Worm (Caenorhabditis elegans): ENCODE data around the gene spig-5.
"Not testable (repeated sequence)": the region's sequence is repeated elsewhere in the genome, so short reads cannot be mapped to it uniquely, and the experiment has no call there.

spig-5 gene

DNA sequence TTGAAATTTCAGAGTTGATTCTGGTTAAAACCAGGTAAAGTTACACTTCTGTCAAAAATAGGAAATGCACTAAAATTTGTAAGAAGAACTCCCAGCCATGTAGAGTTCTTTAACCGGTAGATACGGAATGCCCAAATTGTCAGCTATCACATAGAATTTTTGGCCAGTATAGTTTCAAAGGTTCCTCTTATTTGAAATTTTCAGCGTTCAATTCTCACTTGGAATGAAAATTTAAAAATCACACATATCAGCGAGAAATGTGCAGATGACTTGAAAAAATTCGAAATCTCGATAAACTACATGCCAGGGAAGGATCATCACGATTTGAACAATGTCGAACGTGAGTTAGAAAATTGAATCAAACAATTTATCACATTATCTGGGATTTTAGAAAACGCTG lies 11.8 kb upstream of the spig-5 start, which contains the start of gene F14D7.3:
TSS of gene F14D7.3 (plus strand) at position 301 of the 400 bp plus-strand sequence.
- no peak for TF ChIP-seq odd-2 (tag; optimal IDR thresholded peaks at IDR 0.05)
- no peak for TF ChIP-seq nhr-232 (tag; optimal IDR thresholded peaks at IDR 0.05)
- no peak for TF ChIP-seq ztf-16 (tag; optimal IDR thresholded peaks at IDR 0.05)
- TF ChIP-seq ceh-19 (GFP tag; optimal IDR thresholded peaks at IDR 0.05), result no peak
- no peak for TF ChIP-seq dmd-4 (tag; optimal IDR thresholded peaks at IDR 0.05; ENCODE audit: borderline replicate concordance)
- no peak for TF ChIP-seq pag-3 (tag; optimal IDR thresholded peaks at IDR 0.05; ENCODE audit: borderline replicate concordance)
- no peak for TF ChIP-seq ttx-3 (tag; optimal IDR thresholded peaks at IDR 0.05)
- TF ChIP-seq tbx-2 (tag; optimal IDR thresholded peaks at IDR 0.05), result no peak
- TF ChIP-seq hlh-15 (tag; optimal IDR thresholded peaks at IDR 0.05), result no peak
- no peak for TF ChIP-seq ceh-24 (tag; optimal IDR thresholded peaks at IDR 0.05)
- no peak for TF ChIP-seq syd-9 (tag; optimal IDR thresholded peaks at IDR 0.05)
- no peak for TF ChIP-seq tbx-7 (tag; optimal IDR thresholded peaks at IDR 0.05)
- no peak for TF ChIP-seq elt-4 (tag; optimal IDR thresholded peaks at IDR 0.05)
- no peak for TF ChIP-seq pax-1 (tag; optimal IDR thresholded peaks at IDR 0.05)
- no peak for TF ChIP-seq unc-3 (GFP tag; conservative IDR thresholded peaks at IDR 0.05)
- no peak for TF ChIP-seq unc-3 (tag; optimal IDR thresholded peaks at IDR 0.05)
- no peak for TF ChIP-seq pha-4 (tag; optimal IDR thresholded peaks at IDR 0.05)
- TF ChIP-seq pat-9 (tag; optimal IDR thresholded peaks at IDR 0.05), result no peak

DNA sequence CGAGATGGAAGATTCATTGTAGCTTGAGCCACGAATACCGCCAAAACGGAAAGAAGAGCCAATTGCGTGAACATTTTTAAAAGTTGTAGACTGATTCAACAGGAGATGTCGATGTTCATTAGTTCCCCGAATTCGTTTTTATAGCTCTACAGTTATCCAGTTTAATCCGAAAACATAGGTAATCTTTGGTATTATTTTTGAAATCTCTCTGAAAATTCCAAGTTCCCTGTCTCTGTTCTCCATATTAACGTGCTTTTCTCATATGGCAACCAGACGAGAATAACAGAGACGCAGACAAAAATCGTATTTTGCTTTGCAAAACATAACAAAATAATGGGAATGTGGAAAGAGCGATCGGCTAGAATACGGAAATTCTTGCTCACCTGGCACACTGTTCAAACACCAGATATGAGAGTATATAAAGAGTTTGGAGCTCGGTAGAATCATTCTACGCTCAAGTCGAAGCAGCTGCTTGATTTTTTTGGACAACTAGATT lies 8.6 kb upstream of the spig-5 start, which contains the start of the genes spig-3 and F14D7.12:
TSS of gene spig-3 (minus strand) at position 101 of the 496 bp plus-strand sequence.
TSS of gene F14D7.12 (plus strand) at position 446 of the 496 bp plus-strand sequence.
- TF ChIP-seq sox-2 (GFP tag; IDR thresholded peaks at IDR 0.05), result no peak
- TF ChIP-seq hlh-15 (tag; optimal IDR thresholded peaks at IDR 0.05), result no peak
- TF ChIP-seq eyg-1 (tag; optimal IDR thresholded peaks at IDR 0.05), result no peak
- TF ChIP-seq sox-4 (tag; optimal IDR thresholded peaks at IDR 0.05), result no peak
- TF ChIP-seq dmd-4 (tag; optimal IDR thresholded peaks at IDR 0.05; ENCODE audit: borderline replicate concordance), result no peak
- TF ChIP-seq hlh-30 (tag; optimal IDR thresholded peaks at IDR 0.05; ENCODE audit: insufficient read depth), result no peak
- TF ChIP-seq syd-9 (tag; optimal IDR thresholded peaks at IDR 0.05), result no peak
- TF ChIP-seq ceh-22 (tag; optimal IDR thresholded peaks at IDR 0.05), result no peak
- TF ChIP-seq rnt-1 (tag; optimal IDR thresholded peaks at IDR 0.05), result no peak
- no peak for TF ChIP-seq K09A11.1 (tag; optimal IDR thresholded peaks at IDR 0.05; ENCODE audit: insufficient read depth)
- TF ChIP-seq elt-4 (tag; optimal IDR thresholded peaks at IDR 0.05), result no peak
- TF ChIP-seq pag-3 (tag; optimal IDR thresholded peaks at IDR 0.05; ENCODE audit: borderline replicate concordance), result no peak
- no peak for TF ChIP-seq lim-6 (tag; optimal IDR thresholded peaks at IDR 0.05)
- TF ChIP-seq F13H6.1 (tag; optimal IDR thresholded peaks at IDR 0.05), result no peak

DNA sequence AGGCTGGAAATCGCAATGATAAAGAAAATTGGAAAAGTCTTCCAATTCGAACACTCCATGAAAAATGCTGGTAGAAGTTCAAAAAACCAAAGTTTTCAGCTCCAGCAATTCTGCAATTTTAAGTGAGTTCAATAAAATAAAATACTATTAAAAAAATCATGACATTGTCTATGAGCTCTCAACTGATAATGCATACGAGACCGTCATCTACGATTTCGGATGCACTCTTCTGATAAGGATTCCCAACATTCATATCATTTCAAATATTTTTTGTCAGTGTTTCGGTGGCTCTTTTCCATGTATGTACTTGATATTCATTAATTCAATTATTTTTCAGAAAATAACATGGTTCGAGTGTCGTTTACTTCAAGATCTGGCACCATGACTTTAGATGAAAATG lies 7.2 kb upstream of the spig-5 start, which contains the start of gene F14D7.6:
TSS of gene F14D7.6 (plus strand) at position 338 of the 400 bp plus-strand sequence.
- no peak for TF ChIP-seq tbx-2 (tag; optimal IDR thresholded peaks at IDR 0.05)
- no peak for TF ChIP-seq ceh-34 (tag; optimal IDR thresholded peaks at IDR 0.05)
- TF ChIP-seq ceh-6 (GFP tag; optimal IDR thresholded peaks at IDR 0.05), result no peak
- no peak for TF ChIP-seq unc-86 (tag; optimal IDR thresholded peaks at IDR 0.05)
- TF ChIP-seq elt-2 (tag; optimal IDR thresholded peaks at IDR 0.05), result peak; percentile 21

DNA sequence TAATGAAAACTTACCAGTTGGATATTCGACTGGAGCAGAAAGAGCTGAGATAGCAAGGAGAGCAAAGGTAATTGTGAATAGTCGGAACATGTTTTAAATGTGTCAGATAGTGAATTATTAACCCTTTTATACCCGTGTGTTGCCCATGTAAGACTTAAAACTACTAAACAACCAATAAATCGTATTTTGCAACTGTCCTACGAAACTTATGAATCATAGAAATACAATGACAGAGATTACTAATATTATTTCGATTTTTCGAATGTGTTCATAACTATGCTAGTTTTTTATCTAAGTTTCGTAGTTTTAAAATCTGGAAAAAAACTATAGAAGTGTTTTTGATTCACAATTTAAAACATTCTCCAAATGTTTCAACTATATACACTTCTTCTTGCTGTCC lies 1.5 kb upstream of the spig-5 start, which contains the start of gene spig-4:
TSS of gene spig-4 (minus strand) at position 101 of the 400 bp plus-strand sequence.
- TF ChIP-seq nhr-232, unc-86, pax-1 (tag; optimal IDR thresholded peaks at IDR 0.05): not testable (repeated sequence)

DNA sequence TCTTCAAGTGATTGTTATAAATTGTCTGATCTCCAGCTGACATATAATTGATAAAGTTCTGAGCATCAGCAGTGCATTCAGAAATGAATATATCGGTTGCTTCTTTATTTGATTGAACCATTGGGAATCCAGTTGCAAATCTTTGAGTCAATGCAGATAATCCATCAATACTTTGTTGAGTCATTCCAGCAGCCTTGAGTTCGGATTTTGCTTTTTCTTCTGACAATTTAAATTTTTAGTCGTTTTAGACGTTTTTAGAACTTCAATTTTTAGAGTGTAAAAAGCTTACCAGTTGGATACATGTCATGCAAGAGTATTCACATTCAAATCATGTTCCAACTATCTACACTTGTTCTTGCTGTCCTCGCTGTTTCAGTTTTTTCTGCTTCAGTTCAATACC lies 1.4 kb downstream of the spig-5 start, which contains the start of gene F14D7.14:
TSS of gene F14D7.14 (plus strand) at position 301 of the 400 bp plus-strand sequence.
- TF ChIP-seq ceh-30 (tag; optimal IDR thresholded peaks at IDR 0.05); ttx-3 (tag; optimal IDR thresholded peaks at IDR 0.05); unc-3 (GFP tag; conservative IDR thresholded peaks at IDR 0.05); unc-3 (tag; optimal IDR thresholded peaks at IDR 0.05): not testable (repeated sequence)
